Fruit fly (Drosophila melanogaster) whole organism, prepupa: ENCODE measurements around the gene IntS4.

Experiments
- Blimp-1 ChIP-seq: fragments of 200-800 bp; sonication (Bioruptor generic); optimal IDR thresholded peaks from 3 replicates; lab custom pipeline; 2017; ENCODE audit warnings: missing biosample characterization, missing genetic modification characterization, mild to moderate bottlenecking, moderate library complexity, missing genetic modification reagents
- CG10631 ChIP-seq: fragments of 200-800 bp; sonication (Bioruptor generic); optimal IDR thresholded peaks from 2 replicates; lab custom pipeline; 2016; ENCODE audit warnings: missing biosample characterization, missing genetic modification characterization
- CG11294 ChIP-seq: fragments of 200-800 bp; sonication (Bioruptor generic); IDR thresholded peaks from 2 replicates; pipeline ENCODE4 v1.3.6; 2022; ENCODE audit warnings: missing biosample characterization, missing genetic modification characterization
- CG11762 ChIP-seq: fragments of 200-800 bp; sonication (Bioruptor generic); optimal IDR thresholded peaks from 3 replicates; lab custom pipeline; 2016; ENCODE audit warnings: missing biosample characterization, missing genetic modification characterization; ENCODE audit not compliant: insufficient read depth
- CG15336 ChIP-seq: fragments of 200-800 bp; sonication (Bioruptor generic); IDR thresholded peaks from 2 replicates; pipeline ENCODE4 v1.3.6; 2022; ENCODE audit warnings: missing biosample characterization, missing genetic modification characterization
- CG1621 ChIP-seq: fragments of 200-800 bp; sonication (Bioruptor generic); optimal IDR thresholded peaks from 3 replicates; lab custom pipeline; 2018; ENCODE audit warnings: missing biosample characterization, mild to moderate bottlenecking, missing genetic modification characterization
- CG16779 ChIP-seq: fragments of 200-800 bp; sonication (Bioruptor generic); optimal IDR thresholded peaks from 3 replicates; lab custom pipeline; 2017; ENCODE audit warnings: missing biosample characterization, mild to moderate bottlenecking, missing genetic modification characterization
- CG3032 ChIP-seq: fragments of 200-800 bp; optimal IDR thresholded peaks from 2 replicates; lab custom pipeline; 2019; ENCODE audit warnings: missing biosample characterization, mild to moderate bottlenecking, missing genetic modification characterization, moderate library complexity
- CG31627 ChIP-seq: fragments of 200-800 bp; sonication (Bioruptor generic); optimal IDR thresholded peaks from 3 replicates; lab custom pipeline; 2016; ENCODE audit warnings: missing biosample characterization, missing genetic modification characterization
- CG32006 ChIP-seq: fragments of 200-800 bp; sonication (Bioruptor generic); optimal IDR thresholded peaks from 3 replicates; lab custom pipeline; 2017; ENCODE audit warnings: missing biosample characterization, mild to moderate bottlenecking, missing genetic modification characterization
- CG3919 ChIP-seq: fragments of 200-800 bp; sonication (Bioruptor generic); optimal IDR thresholded peaks from 3 replicates; lab custom pipeline; 2016; ENCODE audit warnings: missing biosample characterization, missing genetic modification characterization
- CG4318 ChIP-seq: fragments of 200-800 bp; sonication (Bioruptor generic); optimal IDR thresholded peaks from 3 replicates; lab custom pipeline; 2017; ENCODE audit warnings: missing biosample characterization, mild to moderate bottlenecking, missing genetic modification characterization
- CG6276 ChIP-seq: fragments of 200-800 bp; sonication (Bioruptor generic); optimal IDR thresholded peaks from 2 replicates; lab custom pipeline; 2017; ENCODE audit warnings: missing biosample characterization, mild to moderate bottlenecking, missing genetic modification characterization
- CG6854 ChIP-seq: fragments of 200-800 bp; sonication (Bioruptor generic); optimal IDR thresholded peaks from 2 replicates; lab custom pipeline; 2017; ENCODE audit warnings: missing biosample characterization, mild to moderate bottlenecking, missing genetic modification characterization
- CG7368 ChIP-seq: fragments of 200-800 bp; sonication (Bioruptor generic); optimal IDR thresholded peaks from 3 replicates; lab custom pipeline; 2016; ENCODE audit warnings: missing biosample characterization, missing genetic modification characterization
- CG8119 ChIP-seq: fragments of 200-800 bp; sonication (Bioruptor generic); IDR thresholded peaks from 3 replicates; pipeline ENCODE4 v1.3.6; 2022; ENCODE audit warnings: missing biosample characterization, missing genetic modification characterization
- CG9139 ChIP-seq: fragments of 200-800 bp; sonication (Bioruptor generic); optimal IDR thresholded peaks from 3 replicates; lab custom pipeline; 2017; ENCODE audit warnings: missing biosample characterization, mild to moderate bottlenecking, missing genetic modification characterization
- Eip75B ChIP-seq: fragments of 200-800 bp; sonication (Bioruptor generic); optimal IDR thresholded peaks from 3 replicates; lab custom pipeline; 2016; ENCODE audit warnings: missing biosample characterization, missing genetic modification characterization
- Eip93F ChIP-seq: fragments of 200-800 bp; sonication (Bioruptor generic); optimal IDR thresholded peaks from 2 replicates; lab custom pipeline; 2016; ENCODE audit warnings: missing biosample characterization, mild to moderate bottlenecking, missing genetic modification characterization
- Ets21C ChIP-seq: fragments of 200-800 bp; sonication (Bioruptor generic); optimal IDR thresholded peaks from 3 replicates; lab custom pipeline; 2016; ENCODE audit warnings: missing biosample characterization, missing genetic modification characterization
- Ets96B ChIP-seq: fragments of 200-800 bp; optimal IDR thresholded peaks from 2 replicates; lab custom pipeline; 2019; ENCODE audit warnings: missing biosample characterization, mild to moderate bottlenecking, missing genetic modification characterization, moderate library complexity
- Hr38 ChIP-seq: sonication (Bioruptor generic); optimal IDR thresholded peaks from 2 replicates; lab custom pipeline; 2016; ENCODE audit warnings: missing biosample characterization, missing genetic modification characterization
- Hr39 ChIP-seq: fragments of 200-800 bp; sonication (Bioruptor generic); optimal IDR thresholded peaks from 2 replicates; lab custom pipeline; 2016; ENCODE audit warnings: missing biosample characterization, missing genetic modification characterization
- Lpt ChIP-seq: fragments of 200-800 bp; sonication (Bioruptor generic); optimal IDR thresholded peaks from 3 replicates; lab custom pipeline; 2016; ENCODE audit warnings: missing biosample characterization, missing genetic modification characterization
- OdsH ChIP-seq: fragments of 200-800 bp; sonication (Bioruptor generic); optimal IDR thresholded peaks from 3 replicates; lab custom pipeline; 2016; ENCODE audit warnings: missing biosample characterization, missing genetic modification characterization
- Smox ChIP-seq: fragments of 200-800 bp; sonication (Bioruptor generic); optimal IDR thresholded peaks from 3 replicates; lab custom pipeline; 2016; ENCODE audit warnings: missing biosample characterization, missing genetic modification characterization
- Sox102F ChIP-seq: fragments of 200-800 bp; sonication (Bioruptor generic); optimal IDR thresholded peaks from 2 replicates; lab custom pipeline; 2016; ENCODE audit warnings: missing biosample characterization, mild to moderate bottlenecking, missing genetic modification characterization
- Sox14 ChIP-seq: fragments of 200-800 bp; sonication (Bioruptor generic); optimal IDR thresholded peaks from 3 replicates; lab custom pipeline; 2016; ENCODE audit warnings: missing biosample characterization, missing genetic modification characterization
- Sox15 ChIP-seq: fragments of 200-800 bp; sonication (Bioruptor generic); optimal IDR thresholded peaks from 3 replicates; lab custom pipeline; 2016; ENCODE audit warnings: missing biosample characterization, missing genetic modification characterization
- acj6 ChIP-seq: fragments of 200-800 bp; sonication (Bioruptor generic); optimal IDR thresholded peaks from 3 replicates; lab custom pipeline; 2016; ENCODE audit warnings: missing biosample characterization, missing genetic modification characterization
- cyc ChIP-seq: fragments of 200-800 bp; sonication (Bioruptor generic); optimal IDR thresholded peaks from 3 replicates; lab custom pipeline; 2016; ENCODE audit warnings: missing biosample characterization, missing genetic modification characterization
- dac ChIP-seq: fragments of 200-800 bp; sonication (Bioruptor generic); optimal IDR thresholded peaks from 2 replicates; lab custom pipeline; 2017; ENCODE audit warnings: missing biosample characterization, mild to moderate bottlenecking, missing genetic modification characterization
- dsx ChIP-seq: fragments of 200-800 bp; optimal IDR thresholded peaks from 3 replicates; lab custom pipeline; 2019; ENCODE audit warnings: missing biosample characterization, mild to moderate bottlenecking, missing genetic modification characterization, moderate library complexity; ENCODE audit not compliant: poor library complexity, severe bottlenecking
- eg ChIP-seq: fragments of 200-800 bp; sonication (Bioruptor generic); IDR thresholded peaks from 3 replicates; pipeline ENCODE4 v1.3.6; 2022; ENCODE audit warnings: missing biosample characterization, missing genetic modification characterization
- fd59A ChIP-seq: fragments of 200-800 bp; sonication (Bioruptor generic); optimal IDR thresholded peaks from 2 replicates; lab custom pipeline; 2017; ENCODE audit warnings: missing biosample characterization, mild to moderate bottlenecking, missing genetic modification characterization, missing genetic modification reagents
- fd85E ChIP-seq: fragments of 200-800 bp; sonication (Bioruptor generic); optimal IDR thresholded peaks from 3 replicates; lab custom pipeline; 2016; ENCODE audit warnings: missing biosample characterization, missing genetic modification characterization
- fkh ChIP-seq: fragments of 200-800 bp; sonication (Bioruptor generic); optimal IDR thresholded peaks from 3 replicates; lab custom pipeline; 2017; ENCODE audit warnings: missing biosample characterization, mild to moderate bottlenecking, missing genetic modification characterization, moderate library complexity
- pdm3 ChIP-seq: fragments of 200-800 bp; sonication (Bioruptor generic); optimal IDR thresholded peaks from 3 replicates; lab custom pipeline; 2016; ENCODE audit warnings: missing biosample characterization, missing genetic modification characterization
- salr ChIP-seq, 2 experiments: fragments of 200-800 bp; sonication (Bioruptor generic); optimal IDR thresholded peaks; 3 replicates each; lab custom pipeline; 2016 to 2018; ENCODE audit warnings: missing biosample characterization in 2 of 2, missing genetic modification characterization in 2 of 2, mild to moderate bottlenecking in 1 of 2
- spab ChIP-seq: fragments of 200-800 bp; sonication (Bioruptor generic); optimal IDR thresholded peaks from 2 replicates; lab custom pipeline; 2017; ENCODE audit warnings: missing biosample characterization, mild to moderate bottlenecking, missing genetic modification characterization, missing genetic modification reagents
- svp ChIP-seq: fragments of 200-800 bp; sonication (Bioruptor generic); peaks from one replicate; lab custom pipeline; 2016; ENCODE audit warnings: missing biosample characterization, missing genetic modification characterization
- topi ChIP-seq: fragments of 200-800 bp; sonication (Bioruptor generic); optimal IDR thresholded peaks from 3 replicates; lab custom pipeline; 2016; ENCODE audit warnings: missing biosample characterization, missing genetic modification characterization
- vri ChIP-seq: fragments of 200-800 bp; sonication (Bioruptor generic); optimal IDR thresholded peaks from 3 replicates; lab custom pipeline; 2016; ENCODE audit warnings: missing biosample characterization, mild to moderate bottlenecking, missing genetic modification characterization

IntS4 gene

DNA sequence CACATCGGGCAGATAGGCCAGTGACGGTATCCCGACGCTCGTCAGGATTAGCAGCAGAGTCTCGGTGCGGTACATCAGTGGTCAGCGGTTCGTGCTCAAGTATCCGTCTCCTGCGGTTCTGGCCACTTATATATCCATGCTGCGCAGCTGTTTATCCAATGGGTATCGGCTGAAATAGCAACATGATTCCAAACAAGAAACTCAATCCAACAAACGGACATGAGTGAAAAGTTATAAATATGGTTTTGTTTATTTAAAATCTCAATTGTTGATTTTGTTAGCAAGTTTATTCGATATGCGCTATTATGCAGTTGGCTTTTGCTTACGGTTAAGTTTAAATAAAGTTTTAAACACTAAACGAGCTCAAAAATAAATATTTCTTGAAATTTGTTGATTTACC is 12.3 kb upstream of the IntS4 start, which contains the start of gene CG12111:
CG12111 (minus strand) TSS at position 101 of the 400 bp plus-strand sequence.
- TF ChIP-seq cyc (no peak), CG8119 (no peak), Blimp-1 (GFP tag; lab: Kevin White, UChicago) (no peak), CG3919 (GFP tag; lab: Kevin White, UChicago) (no peak), salr (GFP tag; optimal IDR thresholded peaks at IDR 0.05; lab: Kevin White, UChicago) (no peak), CG31627 (GFP tag; lab: Kevin White, UChicago) (no peak), CG6854 (GFP tag; lab: Kevin White, UChicago) (no peak), CG9139 (GFP tag; lab: Kevin White, UChicago) (no peak), CG1621 (tag; lab: Kevin White, UChicago) (no peak), spab (GFP tag; lab: Kevin White, UChicago) (no peak)

DNA sequence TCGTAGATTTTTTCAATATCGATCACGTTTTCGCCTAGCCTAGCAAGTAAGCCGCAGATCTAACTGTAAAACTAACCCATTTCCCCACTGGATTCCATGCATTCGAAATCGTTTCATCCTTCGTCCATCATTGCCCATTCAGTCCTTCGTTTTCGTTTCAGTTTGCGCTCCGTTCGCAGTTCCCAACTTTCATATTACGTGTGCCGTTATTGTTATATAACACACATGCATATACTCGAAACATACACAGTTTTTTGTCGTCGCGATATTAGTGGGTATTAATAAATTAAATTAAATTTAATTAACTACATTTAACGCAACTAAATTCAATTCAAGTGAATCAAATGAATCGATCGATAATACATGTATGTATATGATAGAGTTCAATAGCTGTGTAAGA is 11.1 kb upstream of the IntS4 start:
- TF ChIP-seq fd59A (no peak), CG15336 (no peak), CG7368 (GFP tag; lab: Kevin White, UChicago) (no peak), CG3919 (GFP tag; lab: Kevin White, UChicago) (no peak), Sox14 (no peak), Hr39 (GFP tag; lab: Kevin White, UChicago) (no peak), Hr38 (GFP tag; lab: Kevin White, UChicago) (no peak), vri (GFP tag; lab: Kevin White, UChicago) (no peak), CG10631 (GFP tag; lab: Kevin White, UChicago) (no peak), CG11762 (no peak), Ets21C (GFP tag; lab: Kevin White, UChicago) (no peak), Eip75B (no peak), Blimp-1 (GFP tag; lab: Kevin White, UChicago) (no peak), dsx (no peak), Smox (GFP tag; lab: Kevin White, UChicago) (no peak), pdm3 (no peak), fkh (no peak)

DNA sequence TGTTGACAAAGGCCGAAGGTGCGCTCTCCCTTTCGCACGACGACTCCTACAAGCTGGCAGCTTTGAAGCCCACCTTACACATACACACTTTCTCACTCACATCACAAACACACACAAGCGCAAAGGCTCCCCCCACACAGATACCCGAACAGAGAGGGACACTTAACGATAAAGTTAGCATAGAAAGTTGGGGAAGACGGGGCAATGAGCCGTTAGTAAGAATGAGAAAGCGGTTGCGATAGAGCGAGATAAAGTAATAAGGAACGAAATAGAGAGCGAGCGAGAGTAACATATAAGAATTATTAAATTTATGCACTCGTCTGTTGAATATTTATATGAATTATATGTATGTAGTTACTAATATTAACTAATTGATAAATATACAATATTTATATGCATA is 10.5 kb upstream of the IntS4 start:
- TF ChIP-seq fkh (peak; percentile 17), dac (GFP tag; lab: Kevin White, UChicago) (no peak), fd85E (no peak), Ets96B (no peak), OdsH (no peak), acj6 (GFP tag; lab: Kevin White, UChicago) (no peak), svp (peak; percentile 73), CG8119 (no peak), Sox102F (no peak)

dm6 chrX:8561404-8562397 is 3.1 kb upstream of the IntS4 start:
- peak; percentile 52 for TF ChIP-seq Blimp-1 (GFP tag; lab: Kevin White, UChicago)
- TF ChIP-seq acj6 (GFP tag; lab: Kevin White, UChicago): peak; percentile 23
- TF ChIP-seq cyc: peak; percentile 35
- TF ChIP-seq CG10631 (GFP tag; lab: Kevin White, UChicago): peak; percentile 44
- TF ChIP-seq Sox15 (GFP tag; lab: Kevin White, UChicago): no peak
- TF ChIP-seq Eip75B: peak; percentile 28
- TF ChIP-seq CG16779 (tag; lab: Kevin White, UChicago): no peak
- no peak for TF ChIP-seq Lpt (GFP tag; lab: Kevin White, UChicago)
- TF ChIP-seq CG4318: no peak
- TF ChIP-seq vri (GFP tag; lab: Kevin White, UChicago): peak; percentile 81
- TF ChIP-seq CG6854 (GFP tag; lab: Kevin White, UChicago): no peak
- peak; percentile 36 for TF ChIP-seq Eip93F (GFP tag; lab: Kevin White, UChicago)
- no peak for TF ChIP-seq CG3032 (tag; lab: Kevin White, UChicago)
- TF ChIP-seq CG11762: no peak
- TF ChIP-seq CG11294: no peak; the same call in 1 of the 2 replicates
- TF ChIP-seq CG3919 (GFP tag; lab: Kevin White, UChicago): peak; percentile 65
- TF ChIP-seq Ets21C (GFP tag; lab: Kevin White, UChicago): no peak
- peak; percentile 15 for TF ChIP-seq CG32006 (GFP tag; lab: Kevin White, UChicago)
- peak; percentile 80 for TF ChIP-seq fkh
- TF ChIP-seq Sox102F: peak; percentile 54
- TF ChIP-seq topi (GFP tag; lab: Kevin White, UChicago): peak; percentile 51
- TF ChIP-seq CG6276 (GFP tag; lab: Kevin White, UChicago): peak; percentile 51
- peak; percentile 5 for TF ChIP-seq fd59A
- TF ChIP-seq Hr39 (GFP tag; lab: Kevin White, UChicago): peak; percentile 49
- peak; percentile 75 for TF ChIP-seq eg
- TF ChIP-seq OdsH: peak; percentile 46
